Worm (Caenorhabditis elegans): ENCODE results near the gene srh-31.

The srh-31 gene

ce11 chrV:17676553-17676952 is 30.6 kb upstream of the srh-31 start, which contains the start of gene str-92:
Gene str-92, minus strand, starts transcription at chrV:17676653.
- TF ChIP-seq ztf-29 (GFP tag; IDR thresholded peaks at IDR 0.05) (no peak), T22C8.4 (GFP tag; IDR thresholded peaks at IDR 0.05) (no peak), tab-1 (GFP tag; IDR thresholded peaks at IDR 0.05) (no peak), ztf-23 (GFP tag; IDR thresholded peaks at IDR 0.05) (no peak), flt-1 (GFP tag; IDR thresholded peaks at IDR 0.05) (no peak), cog-1 (tag; optimal IDR thresholded peaks at IDR 0.05) (no peak), klf-2 (GFP tag; conservative IDR thresholded peaks at IDR 0.05) (no peak)

DNA sequence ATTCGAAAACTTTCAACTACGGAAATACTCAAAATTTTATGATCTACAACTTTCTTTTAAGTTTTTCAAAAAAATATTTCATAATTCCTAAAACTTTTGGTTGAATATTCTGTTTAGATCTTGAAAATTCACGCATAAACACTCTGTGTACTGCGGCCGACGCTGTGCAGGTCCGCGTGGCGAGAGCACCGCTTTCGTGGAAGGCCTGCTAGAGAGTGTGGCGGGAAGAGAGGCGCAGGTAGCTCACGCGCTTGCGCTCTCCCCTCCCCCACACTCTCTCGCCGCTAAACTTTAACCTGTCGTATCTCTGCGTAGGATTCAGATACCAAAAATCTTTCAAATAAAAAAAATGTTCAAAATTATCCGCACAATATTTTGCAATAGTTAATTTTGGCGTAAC is 23.8 kb upstream of the srh-31 start:
- no peak for TF ChIP-seq T22C8.4 (GFP tag; IDR thresholded peaks at IDR 0.05)
- no peak for TF ChIP-seq klf-2 (GFP tag; conservative IDR thresholded peaks at IDR 0.05)
- no peak for TF ChIP-seq cog-1 (tag; optimal IDR thresholded peaks at IDR 0.05)
- TF ChIP-seq flt-1 (GFP tag; IDR thresholded peaks at IDR 0.05), result no peak
- TF ChIP-seq ztf-29 (GFP tag; IDR thresholded peaks at IDR 0.05), result no peak
- no peak for TF ChIP-seq ref-1 (GFP tag; conservative IDR thresholded peaks at IDR 0.05)
- no peak for TF ChIP-seq ztf-23 (GFP tag; IDR thresholded peaks at IDR 0.05)
- TF ChIP-seq med-1 (GFP tag; optimal IDR thresholded peaks at IDR 0.05; ENCODE audit: insufficient read depth), result no peak
- no peak for TF ChIP-seq tab-1 (GFP tag; IDR thresholded peaks at IDR 0.05)

ce11 chrV:17683763-17684162 is 23.4 kb upstream of the srh-31 start, which contains the start of gene F59A1.15:
Gene F59A1.15, minus strand, starts transcription at chrV:17683863.
- TF ChIP-seq cog-1 (tag; optimal IDR thresholded peaks at IDR 0.05), result no peak
- TF ChIP-seq ztf-29 (GFP tag; IDR thresholded peaks at IDR 0.05), result no peak
- TF ChIP-seq flt-1 (GFP tag; IDR thresholded peaks at IDR 0.05), result no peak
- no peak for TF ChIP-seq T22C8.4 (GFP tag; IDR thresholded peaks at IDR 0.05)
- no peak for TF ChIP-seq tab-1 (GFP tag; IDR thresholded peaks at IDR 0.05)
- TF ChIP-seq med-1 (GFP tag; optimal IDR thresholded peaks at IDR 0.05; ENCODE audit: insufficient read depth), result no peak
- TF ChIP-seq ztf-23 (GFP tag; IDR thresholded peaks at IDR 0.05), result no peak

- TF ChIP-seq flt-1 (GFP tag; IDR thresholded peaks at IDR 0.05) (no peak), klf-2 (GFP tag; conservative IDR thresholded peaks at IDR 0.05) (no peak), T22C8.4 (GFP tag; IDR thresholded peaks at IDR 0.05) (no peak), med-1 (GFP tag; optimal IDR thresholded peaks at IDR 0.05; ENCODE audit: insufficient read depth) (no peak), cog-1 (tag; optimal IDR thresholded peaks at IDR 0.05) (no peak), tab-1 (GFP tag; IDR thresholded peaks at IDR 0.05) (no peak), ref-1 (GFP tag; conservative IDR thresholded peaks at IDR 0.05) (no peak), ztf-23 (GFP tag; IDR thresholded peaks at IDR 0.05) (no peak)
Measured at ce11 chrV:17684857-17685256, 22.3 kb upstream of the srh-31 start, which contains the start of the genes F59A1.16 and F59A1.6. Gene F59A1.16, minus strand, starts transcription at chrV:17684957. Gene F59A1.6, plus strand, starts transcription at chrV:17685141.

DNA sequence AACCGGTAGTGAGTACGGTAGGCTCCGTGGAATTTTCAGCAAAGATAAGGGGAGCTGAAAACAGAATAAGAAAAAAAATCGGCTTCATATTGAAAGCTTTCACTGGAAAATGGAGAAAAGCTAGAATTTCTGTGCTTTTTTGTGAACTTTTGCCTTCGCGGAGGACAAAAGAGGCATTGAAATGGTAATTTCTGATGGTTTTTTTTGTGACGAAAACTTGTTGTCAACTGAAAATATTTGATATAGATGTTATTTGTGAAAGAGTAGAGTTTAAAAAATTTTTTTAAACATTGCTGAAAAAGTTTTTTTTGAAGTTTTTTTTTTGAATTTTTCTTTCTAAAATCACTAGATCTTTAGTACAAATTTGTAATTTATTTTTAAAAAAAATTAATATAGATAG is 20.3 kb upstream of the srh-31 start, which contains the start of gene F59A1.18:
F59A1.18 (minus strand) TSS at position 101 of the 400 bp plus-strand sequence.
- TF ChIP-seq cog-1 (tag; optimal IDR thresholded peaks at IDR 0.05) (no peak), ref-1 (GFP tag; conservative IDR thresholded peaks at IDR 0.05) (no peak), flt-1 (GFP tag; IDR thresholded peaks at IDR 0.05) (no peak), T22C8.4 (GFP tag; IDR thresholded peaks at IDR 0.05) (no peak), klf-2 (GFP tag; conservative IDR thresholded peaks at IDR 0.05) (no peak)

- TF ChIP-seq ztf-23 (GFP tag; IDR thresholded peaks at IDR 0.05), result no peak
- no peak for TF ChIP-seq ref-1 (GFP tag; conservative IDR thresholded peaks at IDR 0.05)
- no peak for TF ChIP-seq med-1 (GFP tag; optimal IDR thresholded peaks at IDR 0.05; ENCODE audit: insufficient read depth)
- no peak for TF ChIP-seq cog-1 (tag; optimal IDR thresholded peaks at IDR 0.05)
- TF ChIP-seq T22C8.4 (GFP tag; IDR thresholded peaks at IDR 0.05), result no peak
Measured at ce11 chrV:17690922-17691321, 16.2 kb upstream of the srh-31 start, which contains the start of gene F59A1.13. Gene F59A1.13, minus strand, starts transcription at chrV:17691022.

DNA sequence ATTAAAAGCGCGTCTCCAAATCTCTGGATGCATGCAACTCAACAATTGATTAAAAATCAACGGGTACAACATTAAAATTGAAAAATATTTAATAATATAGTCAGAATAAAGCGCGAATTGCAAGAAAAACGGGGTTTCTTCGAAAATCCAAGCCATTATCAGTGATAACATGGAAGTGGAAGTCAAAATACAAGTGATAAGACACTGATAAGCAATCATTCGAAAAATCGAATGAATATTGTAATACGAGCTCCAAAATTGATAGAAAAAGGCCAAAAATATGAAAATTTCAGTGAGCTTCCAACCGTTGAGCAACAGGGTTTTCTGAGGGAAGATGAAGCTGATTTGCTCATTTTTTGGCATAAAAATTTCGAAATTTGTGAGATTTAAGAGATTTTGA is 12.9 kb upstream of the srh-31 start:
- TF ChIP-seq flt-1 (GFP tag; IDR thresholded peaks at IDR 0.05) (no peak), ref-1 (GFP tag; conservative IDR thresholded peaks at IDR 0.05) (no peak)

DNA sequence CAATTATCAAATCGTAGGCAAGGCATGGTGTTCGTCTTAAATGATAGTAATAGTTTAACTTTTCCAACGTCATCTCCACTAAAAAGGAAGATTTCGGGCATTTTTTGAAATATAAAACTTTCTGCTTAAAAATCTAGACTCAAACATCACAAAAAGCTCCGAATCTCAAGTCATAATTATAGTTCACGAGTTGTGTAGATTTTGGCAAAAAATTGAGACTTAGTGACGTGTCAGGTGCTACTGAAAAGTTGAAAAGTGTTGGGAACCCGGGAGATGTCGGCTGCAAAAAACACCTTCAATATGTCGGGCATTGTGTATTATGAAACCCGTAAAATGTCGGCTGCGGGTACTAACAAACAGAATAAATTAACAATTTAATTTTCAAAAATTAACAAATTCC is 11.3 kb upstream of the srh-31 start, which contains the start of gene Y26G10.1:
Y26G10.1 (minus strand) TSS at position 101 of the 400 bp plus-strand sequence.
- no peak for TF ChIP-seq ztf-23 (GFP tag; IDR thresholded peaks at IDR 0.05)
- TF ChIP-seq ref-1 (GFP tag; conservative IDR thresholded peaks at IDR 0.05), result no peak
- no peak for TF ChIP-seq klf-2 (GFP tag; conservative IDR thresholded peaks at IDR 0.05)
- TF ChIP-seq flt-1 (GFP tag; IDR thresholded peaks at IDR 0.05), result no peak
- no peak for TF ChIP-seq tab-1 (GFP tag; IDR thresholded peaks at IDR 0.05)
- TF ChIP-seq cog-1 (tag; optimal IDR thresholded peaks at IDR 0.05), result no peak
- TF ChIP-seq T22C8.4 (GFP tag; IDR thresholded peaks at IDR 0.05), result no peak
- TF ChIP-seq ztf-29 (GFP tag; IDR thresholded peaks at IDR 0.05), result no peak
- TF ChIP-seq med-1 (GFP tag; optimal IDR thresholded peaks at IDR 0.05; ENCODE audit: insufficient read depth), result no peak

ce11 chrV:17696753-17697152 is 10.4 kb upstream of the srh-31 start, which contains the start of gene spp-29:
Gene spp-29, minus strand, starts transcription at chrV:17696853.
- TF ChIP-seq T22C8.4 (GFP tag; IDR thresholded peaks at IDR 0.05), result no peak
- TF ChIP-seq tab-1 (GFP tag; IDR thresholded peaks at IDR 0.05), result no peak
- TF ChIP-seq klf-2 (GFP tag; conservative IDR thresholded peaks at IDR 0.05), result no peak
- no peak for TF ChIP-seq cog-1 (tag; optimal IDR thresholded peaks at IDR 0.05)
- TF ChIP-seq ztf-23 (GFP tag; IDR thresholded peaks at IDR 0.05), result no peak
- no peak for TF ChIP-seq med-1 (GFP tag; optimal IDR thresholded peaks at IDR 0.05; ENCODE audit: insufficient read depth)
- TF ChIP-seq flt-1 (GFP tag; IDR thresholded peaks at IDR 0.05), result no peak
- TF ChIP-seq ztf-29 (GFP tag; IDR thresholded peaks at IDR 0.05), result no peak
- no peak for TF ChIP-seq ref-1 (GFP tag; conservative IDR thresholded peaks at IDR 0.05)

ce11 chrV:17699097-17699496 is 8.0 kb upstream of the srh-31 start, which contains the start of gene Y26G10.4:
Gene Y26G10.4, minus strand, starts transcription at chrV:17699197.
- TF ChIP-seq ztf-23 (GFP tag; IDR thresholded peaks at IDR 0.05) (no peak), med-1 (GFP tag; optimal IDR thresholded peaks at IDR 0.05; ENCODE audit: insufficient read depth) (no peak), klf-2 (GFP tag; conservative IDR thresholded peaks at IDR 0.05) (no peak), tab-1 (GFP tag; IDR thresholded peaks at IDR 0.05) (no peak), T22C8.4 (GFP tag; IDR thresholded peaks at IDR 0.05) (no peak), ref-1 (GFP tag; conservative IDR thresholded peaks at IDR 0.05) (no peak)

All from whole organism, midembryonic.